Fruit fly (Drosophila melanogaster) whole organism, embryonic: ENCODE data around the gene hdly.
A peak's percentile ranks its signal among the peaks of the same experiment; 100 is the strongest.

ENCODE experiments used
- Ada2b ChIP-seq: fragments of 200-800 bp; sonication (Bioruptor generic); IDR thresholded peaks from 2 replicates; pipeline ENCODE4 v1.3.6; 2022; ENCODE audit warnings: missing biosample characterization, missing genetic modification characterization
- BtbVII ChIP-seq: fragments of 200-800 bp; sonication (Bioruptor generic); optimal IDR thresholded peaks from 3 replicates; lab custom pipeline; 2017; ENCODE audit warnings: missing biosample characterization, mild to moderate bottlenecking, missing genetic modification characterization
- CG10959 ChIP-seq: fragments of 200-800 bp; sonication (Bioruptor generic); IDR thresholded peaks from 2 replicates; pipeline ENCODE4 v1.3.6; 2022; ENCODE audit warnings: missing biosample characterization, missing genetic modification characterization
- CG10979 ChIP-seq: fragments of 200-800 bp; sonication (Bioruptor generic); optimal IDR thresholded peaks from 2 replicates; lab custom pipeline; 2018; ENCODE audit warnings: missing biosample characterization, mild to moderate bottlenecking, missing genetic modification characterization, moderate library complexity
- CG11093 ChIP-seq: fragments of 200-800 bp; sonication (Bioruptor generic); IDR thresholded peaks from 3 replicates; pipeline ENCODE4 v1.3.6; 2022; ENCODE audit warnings: missing biosample characterization, missing genetic modification characterization
- CG12236 ChIP-seq: fragments of 200-800 bp; sonication (Bioruptor generic); optimal IDR thresholded peaks from 2 replicates; lab custom pipeline; 2016; ENCODE audit warnings: missing biosample characterization, missing genetic modification characterization
- CG1233 ChIP-seq: fragments of 200-800 bp; sonication (Bioruptor generic); optimal IDR thresholded peaks from 4 replicates; lab custom pipeline; 2018; ENCODE audit warnings: missing biosample characterization, mild to moderate bottlenecking, missing genetic modification characterization
- CG12769 ChIP-seq: fragments of 200-800 bp; sonication (Bioruptor generic); optimal IDR thresholded peaks from 2 replicates; lab custom pipeline; 2019; ENCODE audit warnings: missing biosample characterization, mild to moderate bottlenecking, missing genetic modification characterization, moderate library complexity
- CG13287 ChIP-seq: fragments of 200-800 bp; sonication (Bioruptor generic); IDR thresholded peaks from 2 replicates; pipeline ENCODE4 v1.3.6; 2022; ENCODE audit warnings: missing biosample characterization, missing genetic modification characterization; ENCODE audit not compliant: partially characterized antibody
- CG13296 ChIP-seq: fragments of 200-800 bp; sonication (Bioruptor generic); optimal IDR thresholded peaks from 3 replicates; lab custom pipeline; 2018; ENCODE audit warnings: missing biosample characterization, mild to moderate bottlenecking, missing genetic modification characterization
- CG14667 ChIP-seq: fragments of 200-800 bp; sonication (Bioruptor generic); IDR thresholded peaks from 2 replicates; pipeline ENCODE4 v1.3.6; 2022; ENCODE audit warnings: missing biosample characterization, missing genetic modification characterization
- CG15269 ChIP-seq: fragments of 200-800 bp; sonication (Bioruptor generic); optimal IDR thresholded peaks from 2 replicates; lab custom pipeline; 2018; ENCODE audit warnings: missing biosample characterization, mild to moderate bottlenecking, missing genetic modification characterization, moderate library complexity
- CG1529 ChIP-seq: fragments of 200-800 bp; sonication (Bioruptor generic); optimal IDR thresholded peaks from 3 replicates; lab custom pipeline; 2018; ENCODE audit warnings: missing biosample characterization, missing genetic modification characterization
- CG15514 ChIP-seq: fragments of 200-800 bp; sonication (Bioruptor generic); optimal IDR thresholded peaks from 3 replicates; lab custom pipeline; 2017; ENCODE audit warnings: missing biosample characterization, missing genetic modification characterization, mild to moderate bottlenecking, moderate library complexity, missing genetic modification reagents
- CG15601 ChIP-seq: fragments of 200-800 bp; sonication (Bioruptor generic); optimal IDR thresholded peaks from 3 replicates; lab custom pipeline; 2019; ENCODE audit warnings: missing biosample characterization, mild to moderate bottlenecking, missing genetic modification characterization, moderate library complexity
- CG2120 ChIP-seq: fragments of 200-800 bp; sonication (Bioruptor generic); optimal IDR thresholded peaks from 3 replicates; lab custom pipeline; 2016; ENCODE audit warnings: missing biosample characterization, missing genetic modification characterization
- CG31365 ChIP-seq: fragments of 200-800 bp; sonication (Bioruptor generic); optimal IDR thresholded peaks from 2 replicates; lab custom pipeline; 2018; ENCODE audit warnings: missing biosample characterization, mild to moderate bottlenecking, missing genetic modification characterization
- CG32767 ChIP-seq: fragments of 200-800 bp; sonication (Bioruptor generic); IDR thresholded peaks from 2 replicates; pipeline ENCODE4 v1.3.6; 2022; ENCODE audit warnings: missing biosample characterization, missing genetic modification characterization
- CG3281 ChIP-seq: fragments of 200-800 bp; sonication (Bioruptor generic); optimal IDR thresholded peaks from 3 replicates; lab custom pipeline; 2017; ENCODE audit warnings: missing biosample characterization, mild to moderate bottlenecking, missing genetic modification characterization
- CG7963 ChIP-seq: fragments of 200-800 bp; sonication (Bioruptor generic); IDR thresholded peaks from 3 replicates; pipeline ENCODE4 v1.3.6; 2022; ENCODE audit warnings: missing biosample characterization, missing genetic modification characterization; ENCODE audit not compliant: partially characterized antibody
- CG8765 ChIP-seq: fragments of 200-800 bp; sonication (Bioruptor generic); IDR thresholded peaks from 2 replicates; pipeline ENCODE4 v1.3.6; 2022; ENCODE audit warnings: missing biosample characterization, missing genetic modification characterization
- CG9932 ChIP-seq: fragments of 200-800 bp; sonication (Bioruptor generic); IDR thresholded peaks from 2 replicates; pipeline ENCODE4 v1.3.6; 2022; ENCODE audit warnings: missing biosample characterization, missing genetic modification characterization
- Doc3 ChIP-seq: fragments of 200-800 bp; sonication (Bioruptor generic); IDR thresholded peaks from 3 replicates; pipeline ENCODE4 v1.3.6; 2022; ENCODE audit warnings: missing biosample characterization, missing genetic modification characterization; ENCODE audit not compliant: partially characterized antibody
- Fer3 ChIP-seq: fragments of 200-800 bp; sonication (Bioruptor generic); optimal IDR thresholded peaks from 2 replicates; lab custom pipeline; 2018; ENCODE audit warnings: missing biosample characterization, mild to moderate bottlenecking, missing genetic modification characterization, moderate library complexity
- HHEX ChIP-seq: fragments of 200-800 bp; sonication (Bioruptor generic); optimal IDR thresholded peaks from 3 replicates; lab custom pipeline; 2017; ENCODE audit warnings: missing biosample characterization, mild to moderate bottlenecking, missing genetic modification characterization, missing genetic modification reagents
- Hr51 ChIP-seq, 2 experiments: fragments of 200-800 bp; sonication (Bioruptor generic); optimal IDR thresholded peaks; 2 replicates in 1 of 2; 3 replicates in 1 of 2; lab custom pipeline; 2016 to 2018; ENCODE audit warnings: missing biosample characterization in 2 of 2, missing genetic modification characterization in 2 of 2, mild to moderate bottlenecking in 1 of 2, moderate library complexity in 1 of 2
- Jarid2 ChIP-seq: fragments of 200-800 bp; sonication (Bioruptor generic); optimal IDR thresholded peaks from 3 replicates; lab custom pipeline; 2017; ENCODE audit warnings: mild to moderate bottlenecking, missing biosample characterization, missing genetic modification reagents, missing genetic modification characterization
- Lim3 ChIP-seq: fragments of 200-800 bp; sonication (Bioruptor generic); IDR thresholded peaks from 2 replicates; pipeline ENCODE4 v1.3.6; 2022; ENCODE audit warnings: missing biosample characterization, missing genetic modification characterization
- Lpt ChIP-seq: fragments of >200 bp; optimal IDR thresholded peaks from 2 replicates; lab custom pipeline; 2018; ENCODE audit warnings: missing biosample characterization, missing genetic modification characterization
- Med ChIP-seq: fragments of 200-800 bp; sonication (Bioruptor generic); peaks from one replicate; lab custom pipeline; 2016; ENCODE audit warnings: missing biosample characterization, missing genetic modification characterization, mild to moderate bottlenecking, inconsistent platforms, moderate library complexity
- abd-A ChIP-seq: fragments of 200-800 bp; sonication (Bioruptor generic); optimal IDR thresholded peaks from 3 replicates; lab custom pipeline; 2019; ENCODE audit warnings: missing biosample characterization, mild to moderate bottlenecking, missing genetic modification characterization, moderate library complexity
- ara ChIP-seq: fragments of 200-800 bp; sonication (Bioruptor generic); IDR thresholded peaks from 2 replicates; pipeline ENCODE4 v1.3.6; 2022; ENCODE audit warnings: missing biosample characterization, missing genetic modification characterization
- ash1 ChIP-seq: fragments of 200-800 bp; sonication (Bioruptor generic); optimal IDR thresholded peaks from 2 replicates; lab custom pipeline; 2018; ENCODE audit warnings: missing biosample characterization, mild to moderate bottlenecking, missing genetic modification characterization
- bsh ChIP-seq, 2 experiments: fragments of 200-800 bp; sonication (Bioruptor generic); optimal IDR thresholded peaks; 2 replicates each; lab custom pipeline; 2017 to 2018; ENCODE audit warnings: mild to moderate bottlenecking in 2 of 2, missing biosample characterization in 2 of 2, missing genetic modification characterization in 2 of 2, moderate library complexity in 1 of 2
- caup ChIP-seq: fragments of 200-800 bp; sonication (Bioruptor generic); optimal IDR thresholded peaks from 3 replicates; lab custom pipeline; 2017; ENCODE audit warnings: missing biosample characterization, mild to moderate bottlenecking, missing genetic modification characterization, moderate library complexity; ENCODE audit not compliant: severe bottlenecking
- corto ChIP-seq: fragments of 200-800 bp; sonication (Bioruptor generic); optimal IDR thresholded peaks from 2 replicates; lab custom pipeline; 2016; ENCODE audit warnings: missing biosample characterization, mild to moderate bottlenecking, missing genetic modification characterization, moderate library complexity
- dmrt11E ChIP-seq: fragments of 200-800 bp; sonication (Bioruptor generic); optimal IDR thresholded peaks from 3 replicates; lab custom pipeline; 2018; ENCODE audit warnings: missing biosample characterization, mild to moderate bottlenecking, missing genetic modification characterization, moderate library complexity
- ham ChIP-seq: fragments of 200-800 bp; sonication (Bioruptor generic); IDR thresholded peaks from 2 replicates; pipeline ENCODE4 v1.3.6; 2022; ENCODE audit warnings: missing biosample characterization, missing genetic modification characterization
- mld ChIP-seq: fragments of 200-800 bp; sonication (Bioruptor generic); IDR thresholded peaks from 3 replicates; pipeline ENCODE4 v1.3.6; 2022; ENCODE audit warnings: missing biosample characterization, missing genetic modification characterization; ENCODE audit not compliant: partially characterized antibody
- onecut ChIP-seq: fragments of 200-800 bp; sonication (Bioruptor generic); IDR thresholded peaks from 2 replicates; pipeline ENCODE4 v1.3.6; 2022; ENCODE audit warnings: missing biosample characterization, missing genetic modification characterization
- pan ChIP-seq, 4 experiments: fragments of >200 bp in 3 of 4; fragments of 200-800 bp in 1 of 4; sonication (Bioruptor generic) in 1 of 4; optimal IDR thresholded peaks in 3 of 4; IDR thresholded peaks in 1 of 4; 2 replicates each; pipeline versions ENCODE4 v1.3.6 to Lab custom; 2017 to 2022; ENCODE audit warnings: missing biosample characterization in 2 of 4, missing genetic modification characterization in 2 of 4, mixed read lengths in 1 of 4
- pita ChIP-seq: fragments of 200-800 bp; sonication (Bioruptor generic); optimal IDR thresholded peaks from 2 replicates; lab custom pipeline; 2017; ENCODE audit warnings: missing biosample characterization, mild to moderate bottlenecking, missing genetic modification characterization
- scrt ChIP-seq: fragments of 200-800 bp; sonication (Bioruptor generic); optimal IDR thresholded peaks from 2 replicates; lab custom pipeline; 2018; ENCODE audit warnings: missing biosample characterization, mild to moderate bottlenecking, missing genetic modification characterization, moderate library complexity
- sd ChIP-seq: fragments of 200-800 bp; sonication (Bioruptor generic); optimal IDR thresholded peaks from 3 replicates; lab custom pipeline; 2018; ENCODE audit warnings: missing biosample characterization, mild to moderate bottlenecking, missing genetic modification characterization, moderate library complexity
- sens ChIP-seq: fragments of 200-800 bp; sonication (Bioruptor generic); peaks from one replicate; lab custom pipeline; 2016; ENCODE audit warnings: missing biosample characterization, missing genetic modification characterization
- sim ChIP-seq: fragments of 200-800 bp; sonication (Bioruptor generic); IDR thresholded peaks from 2 replicates; pipeline ENCODE4 v1.3.6; 2022; ENCODE audit warnings: missing biosample characterization, missing genetic modification characterization
- sob ChIP-seq: fragments of 200-800 bp; sonication (Bioruptor generic); IDR thresholded peaks from 2 replicates; pipeline ENCODE4 v1.3.6; 2022; ENCODE audit warnings: missing biosample characterization, missing genetic modification characterization
- wek ChIP-seq: fragments of 200-800 bp; sonication (Bioruptor generic); optimal IDR thresholded peaks from 3 replicates; lab custom pipeline; 2018; ENCODE audit warnings: missing biosample characterization, mild to moderate bottlenecking, missing genetic modification characterization, moderate library complexity
- zfh1 ChIP-seq: fragments of 200-800 bp; sonication (Bioruptor generic); IDR thresholded peaks from 3 replicates; pipeline ENCODE4 v1.3.6; 2022; ENCODE audit warnings: missing biosample characterization, missing genetic modification characterization

hdly gene

DNA sequence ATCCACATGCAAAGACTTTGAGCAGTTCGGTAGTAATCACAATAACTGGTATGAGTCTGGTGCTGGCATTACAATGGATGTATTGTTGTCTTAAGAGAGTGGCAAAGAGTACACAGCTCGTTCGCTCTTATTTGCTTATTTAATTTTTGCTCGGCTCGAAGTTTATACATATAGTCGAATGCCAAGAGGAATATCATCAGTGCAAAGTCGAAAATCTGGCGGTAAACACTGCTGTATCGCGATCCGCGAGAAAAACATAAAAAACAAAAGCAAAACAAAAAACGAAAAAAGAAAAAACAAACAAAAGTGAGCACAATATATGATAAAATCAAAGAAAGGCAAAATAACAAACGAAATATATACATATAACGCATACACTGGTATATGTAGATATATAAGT lies at the start of gene hdly (continued):
- TF ChIP-seq CG1233 (no peak), Ada2b (GFP tag; lab: Robert Waterston, UW) (no peak), sim (GFP tag; lab: Robert Waterston, UW) (no peak), Doc3 (no peak), ash1 (GFP tag; lab: Kevin White, UChicago) (no peak), BtbVII (peak; percentile 59), pan (optimal IDR thresholded peaks at IDR 0.05; lab: Kevin White, UChicago) (no peak), pan (GFP tag; optimal IDR thresholded peaks at IDR 0.05 in 1 of 2, IDR thresholded peaks at IDR 0.05 in 1 of 2) (no peak), Lpt (GFP tag; lab: Kevin White, UChicago) (no peak), CG32767 (no peak), zfh1 (GFP tag; lab: Robert Waterston, UW) (no peak), wek (peak; percentile 34), bsh (GFP tag; optimal IDR thresholded peaks at IDR 0.05; lab: Kevin White, UChicago) (peak in 1 of 2 experiments; percentile 99), scrt (GFP tag; lab: Kevin White, UChicago) (peak; percentile 29), HHEX (GFP tag; lab: Kevin White, UChicago) (peak; percentile 24), ham (GFP tag; lab: Robert Waterston, UW) (no peak), CG10959 (GFP tag; lab: Robert Waterston, UW) (no peak), ara (GFP tag; lab: Robert Waterston, UW) (no peak), caup (peak; percentile 42), CG2120 (peak; percentile 11), Lim3 (GFP tag; lab: Robert Waterston, UW) (no peak), CG1529 (GFP tag; lab: Kevin White, UChicago) (no peak), CG31365 (tag; lab: Kevin White, UChicago) (peak; percentile 23), CG9932 (GFP tag; lab: Robert Waterston, UW) (no peak), CG14667 (GFP tag; lab: Robert Waterston, UW) (no peak), Med (GFP tag; lab: Kevin White, UChicago) (peak; percentile 87), CG12236 (no peak), abd-A (tag; lab: Kevin White, UChicago) (peak; percentile 62), Fer3 (tag; lab: Kevin White, UChicago) (peak; percentile 34), CG8765 (GFP tag; lab: Robert Waterston, UW) (no peak), mld (GFP tag; lab: Robert Waterston, UW) (no peak), CG3281 (GFP tag; lab: Kevin White, UChicago) (peak; percentile 21), CG15514 (GFP tag; lab: Kevin White, UChicago) (peak; percentile 45), CG11093 (GFP tag; lab: Robert Waterston, UW) (no peak), Hr51 (GFP tag; optimal IDR thresholded peaks at IDR 0.05; lab: Kevin White, UChicago) (no peak), pita (GFP tag; lab: Kevin White, UChicago) (no peak), sd (tag; lab: Kevin White, UChicago) (peak; percentile 47), sob (peak; percentile 53; the same call in 1 of the 2 replicates), CG15601 (no peak), CG13287 (no peak), onecut (GFP tag; lab: Robert Waterston, UW) (0 out of 2 replicates have a peak, but pooled peaks have one; percentile 4), CG7963 (no peak), sens (peak; percentile 45), CG12769 (tag; lab: Kevin White, UChicago) (peak; percentile 2), CG15269 (tag; lab: Kevin White, UChicago) (peak; percentile 51), CG10979 (tag; lab: Kevin White, UChicago) (no peak), corto (GFP tag; lab: Kevin White, UChicago) (peak; percentile 81), dmrt11E (no peak), CG13296 (peak; percentile 76), Jarid2 (GFP tag; lab: Kevin White, UChicago) (peak; percentile 50)
